Worm (Caenorhabditis elegans): ENCODE data around the gene bus-2.

The bus-2 gene

DNA sequence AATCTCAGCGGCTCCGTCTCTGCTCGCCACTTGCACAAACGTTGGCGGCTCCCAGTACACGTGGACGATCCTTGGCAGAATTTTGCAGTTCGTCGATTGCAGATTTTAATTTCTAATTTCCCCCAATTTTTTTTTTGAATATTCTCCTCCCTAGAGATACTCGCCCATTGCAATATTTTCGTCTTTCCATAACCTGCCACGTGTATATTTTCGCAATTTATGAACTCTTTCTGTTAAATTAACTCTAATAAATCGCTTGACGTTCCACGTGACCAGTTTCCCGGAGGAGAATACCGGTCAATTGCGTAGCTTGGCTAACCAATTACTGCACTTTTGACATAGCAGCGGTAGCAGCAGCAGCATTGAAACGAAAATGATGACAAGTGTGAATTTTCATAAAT is 8.7 kb downstream of the bus-2 start (continued):
- TF ChIP-seq nhr-27 (tag; optimal IDR thresholded peaks at IDR 0.05) (no peak), snpc-4 (GFP tag; optimal IDR thresholded peaks at IDR 0.05) (peak; percentile 16), snpc-4 (tag; optimal IDR thresholded peaks at IDR 0.05) (no peak), B0336.3 (GFP tag; IDR thresholded peaks at IDR 0.05) (peak; percentile 87), hrde-1 (tag; optimal IDR thresholded peaks at IDR 0.05; ENCODE audit: borderline replicate concordance) (peak; percentile 70), lin-26 (GFP tag; IDR thresholded peaks at IDR 0.05) (peak; percentile 64; the same call in 1 of the 2 replicates), snpc-1.3 (tag; optimal IDR thresholded peaks at IDR 0.05; ENCODE audit: insufficient read depth) (no peak), repo-1 (tag; optimal IDR thresholded peaks at IDR 0.05) (no peak), ceh-79 (tag; optimal IDR thresholded peaks at IDR 0.05) (no peak), rec-8 (tag; optimal IDR thresholded peaks at IDR 0.05) (no peak), let-526 (GFP tag; IDR thresholded peaks at IDR 0.05) (no peak), attf-5 (GFP tag; optimal IDR thresholded peaks at IDR 0.05) (peak; percentile 18), lin-54 (GFP tag; optimal IDR thresholded peaks at IDR 0.05) (peak; percentile 55), ceh-27 (GFP tag; optimal IDR thresholded peaks at IDR 0.05) (no peak), gei-17 (GFP tag; optimal IDR thresholded peaks at IDR 0.05) (no peak), Y53G8AR.9 (GFP tag; conservative IDR thresholded peaks at IDR 0.05) (0 out of 2 replicates have a peak, but pooled peaks have one; percentile 65), F37B4.10 (GFP tag; IDR thresholded peaks at IDR 0.05) (no peak), madf-3 (GFP tag; IDR thresholded peaks at IDR 0.05) (0 out of 2 replicates have a peak, but pooled peaks have one; percentile 5), dpff-1 (tag; optimal IDR thresholded peaks at IDR 0.05) (no peak), ekl-4 (GFP tag; IDR thresholded peaks at IDR 0.05) (peak; percentile 76), ztf-28 (GFP tag; IDR thresholded peaks at IDR 0.05) (peak; percentile 4; the same call in 1 of the 2 replicates), D2030.7 (GFP tag; IDR thresholded peaks at IDR 0.05) (peak; percentile 24; the same call in 1 of the 2 replicates), chd-7 (tag; optimal IDR thresholded peaks at IDR 0.05) (peak; percentile 35), die-1 (tag; optimal IDR thresholded peaks at IDR 0.05) (peak; percentile 34)

DNA sequence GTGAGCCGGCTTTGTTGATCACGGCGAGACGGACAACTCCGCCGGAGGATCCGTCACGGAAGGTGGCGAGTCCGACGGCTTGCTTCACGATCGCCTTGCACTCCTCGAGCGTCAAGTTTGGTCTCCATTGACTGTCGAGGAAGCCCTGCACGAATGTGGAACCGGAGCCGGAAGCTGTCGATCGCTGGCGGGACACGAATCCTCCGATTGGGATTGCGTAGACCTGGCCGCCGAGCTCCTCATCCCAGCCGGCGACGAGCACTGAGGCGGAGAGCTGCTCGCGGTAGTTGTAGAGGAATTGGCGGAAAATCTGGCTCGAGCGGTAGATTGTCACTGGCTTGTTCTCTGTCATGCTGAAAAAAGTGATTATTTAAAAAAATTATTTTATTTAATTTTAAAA is 9.3 kb downstream of the bus-2 start:
- TF ChIP-seq egrh-3 (GFP tag; IDR thresholded peaks at IDR 0.05) (peak; percentile 82; the same call in 1 of the 2 replicates), zfh-2 (GFP tag; conservative IDR thresholded peaks at IDR 0.05) (peak; percentile 85), bed-2 (GFP tag; IDR thresholded peaks at IDR 0.05) (no peak)

DNA sequence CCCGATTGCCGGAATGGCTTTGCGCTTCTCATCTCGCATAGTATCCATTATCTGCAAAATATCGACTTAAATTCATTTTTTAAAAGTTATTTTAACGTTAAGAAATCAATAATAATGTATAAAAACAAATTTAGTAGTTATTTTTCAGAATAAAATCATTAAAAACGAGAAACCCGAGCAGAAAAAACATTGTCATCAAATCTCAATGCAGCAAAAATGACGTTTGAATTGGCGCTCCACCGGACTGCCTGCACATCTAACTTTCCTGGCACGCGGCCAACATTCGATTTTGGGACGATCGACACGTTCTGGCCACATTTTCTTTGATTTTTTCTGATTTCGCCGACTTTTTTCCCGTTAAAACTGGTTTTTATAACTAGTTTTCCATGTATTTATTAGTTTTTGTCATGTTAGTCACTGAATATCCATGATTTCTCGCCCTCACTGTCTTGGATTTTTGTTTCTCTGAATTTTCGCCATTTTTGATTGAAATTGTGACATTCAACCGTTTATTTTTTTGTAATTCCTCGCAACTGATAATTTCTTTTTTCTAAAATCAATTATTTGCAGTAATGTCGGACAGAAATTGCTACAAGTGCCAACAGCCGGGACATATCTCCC is 10.1 kb downstream of the bus-2 start, which contains the start of the genes pbs-1 and K08D12.3:
Gene pbs-1, minus strand, starts transcription at position 51 of the 621 bp plus-strand sequence.
Gene K08D12.3, plus strand, starts transcription at position 571 of the 621 bp plus-strand sequence.
- no peak for TF ChIP-seq T07F8.4 (tag; optimal IDR thresholded peaks at IDR 0.05)
- peak; percentile 29 for TF ChIP-seq K12H6.12 (tag; optimal IDR thresholded peaks at IDR 0.05)
- TF ChIP-seq egl-44 (GFP tag; IDR thresholded peaks at IDR 0.05), result no peak
- TF ChIP-seq bed-2 (GFP tag; IDR thresholded peaks at IDR 0.05), result no peak
- TF ChIP-seq B0019.2 (GFP tag; conservative IDR thresholded peaks at IDR 0.05), result no peak
- TF ChIP-seq pha-4 (tag; optimal IDR thresholded peaks at IDR 0.05), result peak; percentile 74
- peak; percentile 54; the same call in 1 of the 2 replicates for TF ChIP-seq Y53G8AR.9 (GFP tag; conservative IDR thresholded peaks at IDR 0.05)
- peak; percentile 97 for TF ChIP-seq lin-54 (GFP tag; optimal IDR thresholded peaks at IDR 0.05)
- TF ChIP-seq ztf-26 (tag; optimal IDR thresholded peaks at IDR 0.05), result peak; percentile 42
- peak; percentile 24 for TF ChIP-seq ceh-27 (GFP tag; optimal IDR thresholded peaks at IDR 0.05)
- peak; percentile 68 for TF ChIP-seq pbrm-1 (GFP tag; IDR thresholded peaks at IDR 0.05)
- TF ChIP-seq F49E8.2 (tag; optimal IDR thresholded peaks at IDR 0.05; ENCODE audit: insufficient read depth), result peak; percentile 63
- TF ChIP-seq ZK185.1 (tag; optimal IDR thresholded peaks at IDR 0.05; ENCODE audit: poor library complexity, severe bottlenecking), result peak; percentile 14
- peak; percentile 72; the same call in 1 of the 2 replicates for TF ChIP-seq madf-6 (GFP tag; IDR thresholded peaks at IDR 0.05)
- TF ChIP-seq let-607 (tag; optimal IDR thresholded peaks at IDR 0.05), result peak in 1 of 2 experiments; percentile 50
- no peak for TF ChIP-seq fkh-3 (tag; optimal IDR thresholded peaks at IDR 0.05)
- TF ChIP-seq ekl-4 (GFP tag; IDR thresholded peaks at IDR 0.05), result peak; percentile 53
- TF ChIP-seq xnd-1 (tag; optimal IDR thresholded peaks at IDR 0.05), result peak; percentile 49
- peak; percentile 81 for TF ChIP-seq tlf-1 (GFP tag; optimal IDR thresholded peaks at IDR 0.05)
- 0 out of 2 replicates have a peak, but pooled peaks have one; percentile 10 for TF ChIP-seq ztf-28 (GFP tag; IDR thresholded peaks at IDR 0.05)
- TF ChIP-seq D2030.7 (GFP tag; IDR thresholded peaks at IDR 0.05), result peak; percentile 52
- no peak for TF ChIP-seq aptf-2 (GFP tag; conservative IDR thresholded peaks at IDR 0.05)
- 0 out of 2 replicates have a peak, but pooled peaks have one; percentile 13 for TF ChIP-seq hmg-1.2 (GFP tag; IDR thresholded peaks at IDR 0.05)
- TF ChIP-seq die-1 (tag; optimal IDR thresholded peaks at IDR 0.05), result no peak

Measured in whole organism, young adult.